Fruit fly (Drosophila melanogaster) whole organism, embryonic: ENCODE measurements around the gene Pgd.

ENCODE experiments used
- ATbp ChIP-seq: fragments of 200-800 bp; sonication (Bioruptor generic); optimal IDR thresholded peaks from 2 replicates; lab custom pipeline; 2017; ENCODE audit warnings: missing biosample characterization, mild to moderate bottlenecking, missing genetic modification characterization, missing genetic modification reagents
- Aef1 ChIP-seq: fragments of 200-800 bp; sonication (Bioruptor generic); IDR thresholded peaks from 3 replicates; pipeline ENCODE4 v1.3.6; 2022; ENCODE audit warnings: missing biosample characterization, missing genetic modification characterization
- B-H1 ChIP-seq: fragments of 200-800 bp; sonication (Bioruptor generic); IDR thresholded peaks from 3 replicates; pipeline ENCODE4 v1.3.6; 2022; ENCODE audit warnings: missing biosample characterization, missing genetic modification characterization
- C15 ChIP-seq: fragments of 200-800 bp; sonication (Bioruptor generic); IDR thresholded peaks from 3 replicates; pipeline ENCODE4 v1.3.6; 2022; ENCODE audit warnings: missing biosample characterization, missing genetic modification characterization
- CG10147 ChIP-seq: fragments of 200-800 bp; sonication (Bioruptor generic); optimal IDR thresholded peaks from 2 replicates; lab custom pipeline; 2019; ENCODE audit warnings: missing biosample characterization, mild to moderate bottlenecking, missing genetic modification characterization, moderate library complexity
- CG10267 ChIP-seq: fragments of 200-800 bp; sonication (Bioruptor generic); optimal IDR thresholded peaks from 2 replicates; lab custom pipeline; 2018; ENCODE audit warnings: missing biosample characterization, mild to moderate bottlenecking, missing genetic modification characterization, moderate library complexity
- CG12071 ChIP-seq: fragments of 200-800 bp; sonication (Bioruptor generic); optimal IDR thresholded peaks from 3 replicates; lab custom pipeline; 2018; ENCODE audit warnings: missing biosample characterization, mild to moderate bottlenecking, missing genetic modification characterization
- CG1233 ChIP-seq: fragments of 200-800 bp; sonication (Bioruptor generic); optimal IDR thresholded peaks from 4 replicates; lab custom pipeline; 2018; ENCODE audit warnings: missing biosample characterization, mild to moderate bottlenecking, missing genetic modification characterization
- CG1647 ChIP-seq: fragments of 200-800 bp; sonication (Bioruptor generic); optimal IDR thresholded peaks from 3 replicates; lab custom pipeline; 2016; ENCODE audit warnings: missing biosample characterization, missing genetic modification characterization
- CG18619 ChIP-seq: fragments of 200-800 bp; sonication (Bioruptor generic); optimal IDR thresholded peaks from 3 replicates; lab custom pipeline; 2017; ENCODE audit warnings: missing biosample characterization, mild to moderate bottlenecking, missing genetic modification characterization
- CG2120 ChIP-seq: fragments of 200-800 bp; sonication (Bioruptor generic); optimal IDR thresholded peaks from 3 replicates; lab custom pipeline; 2016; ENCODE audit warnings: missing biosample characterization, missing genetic modification characterization
- CG2199 ChIP-seq: fragments of 200-800 bp; sonication (Bioruptor generic); IDR thresholded peaks from 3 replicates; pipeline ENCODE4 v1.3.6; 2022; ENCODE audit warnings: missing biosample characterization, missing genetic modification characterization
- CG3281 ChIP-seq: fragments of 200-800 bp; sonication (Bioruptor generic); optimal IDR thresholded peaks from 3 replicates; lab custom pipeline; 2017; ENCODE audit warnings: missing biosample characterization, mild to moderate bottlenecking, missing genetic modification characterization
- CG34422 ChIP-seq: fragments of 200-800 bp; sonication (Bioruptor generic); IDR thresholded peaks from 3 replicates; pipeline ENCODE4 v1.3.6; 2022; ENCODE audit warnings: missing biosample characterization, missing genetic modification characterization
- CG3838 ChIP-seq: fragments of 200-800 bp; sonication (Bioruptor generic); optimal IDR thresholded peaks from 3 replicates; lab custom pipeline; 2016; ENCODE audit warnings: missing biosample characterization, missing genetic modification characterization
- CG3995 ChIP-seq: fragments of 200-800 bp; sonication (Bioruptor generic); optimal IDR thresholded peaks from 3 replicates; lab custom pipeline; 2016; ENCODE audit warnings: missing biosample characterization, missing genetic modification characterization
- CG4730 ChIP-seq: fragments of 200-800 bp; sonication (Bioruptor generic); IDR thresholded peaks from 2 replicates; pipeline ENCODE4 v1.3.6; 2022; ENCODE audit warnings: missing biosample characterization, missing genetic modification characterization
- CG5953 ChIP-seq: fragments of 200-800 bp; sonication (Bioruptor generic); IDR thresholded peaks from 2 replicates; pipeline ENCODE4 v1.3.6; 2022; ENCODE audit warnings: missing biosample characterization, missing genetic modification characterization
- CG6689 ChIP-seq: fragments of 200-800 bp; sonication (Bioruptor generic); IDR thresholded peaks from 2 replicates; pipeline ENCODE4 v1.3.6; 2022; ENCODE audit warnings: missing biosample characterization, missing genetic modification characterization
- CG7745 ChIP-seq: fragments of 200-800 bp; sonication (Bioruptor generic); optimal IDR thresholded peaks from 2 replicates; lab custom pipeline; 2018; ENCODE audit warnings: missing biosample characterization, mild to moderate bottlenecking, missing genetic modification characterization, moderate library complexity
- CG7928 ChIP-seq: fragments of 200-800 bp; sonication (Bioruptor generic); optimal IDR thresholded peaks from 2 replicates; lab custom pipeline; 2017; ENCODE audit warnings: missing biosample characterization, mild to moderate bottlenecking, missing genetic modification characterization
- CG8281 ChIP-seq: fragments of 200-800 bp; sonication (Bioruptor generic); optimal IDR thresholded peaks from 2 replicates; lab custom pipeline; 2018; ENCODE audit warnings: missing biosample characterization, mild to moderate bottlenecking, missing genetic modification characterization, moderate library complexity
- CG8388 ChIP-seq: fragments of 200-800 bp; sonication (Bioruptor generic); optimal IDR thresholded peaks from 2 replicates; lab custom pipeline; 2019; ENCODE audit warnings: missing biosample characterization, mild to moderate bottlenecking, missing genetic modification characterization, moderate library complexity
- CG9932 ChIP-seq: fragments of 200-800 bp; sonication (Bioruptor generic); IDR thresholded peaks from 2 replicates; pipeline ENCODE4 v1.3.6; 2022; ENCODE audit warnings: missing biosample characterization, missing genetic modification characterization
- Camta ChIP-seq: fragments of 200-800 bp; sonication (Bioruptor generic); optimal IDR thresholded peaks from 2 replicates; lab custom pipeline; 2016; ENCODE audit warnings: missing biosample characterization, missing genetic modification characterization
- Ets65A ChIP-seq: fragments of 200-800 bp; sonication (Bioruptor generic); peaks from one replicate; lab custom pipeline; 2016; ENCODE audit warnings: missing biosample characterization, missing genetic modification characterization
- Fer3 ChIP-seq: fragments of 200-800 bp; sonication (Bioruptor generic); optimal IDR thresholded peaks from 2 replicates; lab custom pipeline; 2018; ENCODE audit warnings: missing biosample characterization, mild to moderate bottlenecking, missing genetic modification characterization, moderate library complexity
- Jarid2 ChIP-seq: fragments of 200-800 bp; sonication (Bioruptor generic); optimal IDR thresholded peaks from 3 replicates; lab custom pipeline; 2017; ENCODE audit warnings: mild to moderate bottlenecking, missing biosample characterization, missing genetic modification reagents, missing genetic modification characterization
- MESR4 ChIP-seq: fragments of 200-800 bp; sonication (Bioruptor generic); optimal IDR thresholded peaks from 2 replicates; lab custom pipeline; 2018; ENCODE audit warnings: missing biosample characterization, mild to moderate bottlenecking, missing genetic modification characterization, moderate library complexity
- Myb ChIP-seq: fragments of 200-800 bp; sonication (Bioruptor generic); optimal IDR thresholded peaks from 2 replicates; lab custom pipeline; 2016; ENCODE audit warnings: missing biosample characterization, missing genetic modification characterization
- Oaz ChIP-seq: fragments of 200-800 bp; sonication (Bioruptor generic); IDR thresholded peaks from 2 replicates; pipeline ENCODE4 v1.3.6; 2022; ENCODE audit warnings: missing biosample characterization, missing genetic modification characterization
- bab2 ChIP-seq: fragments of 200-800 bp; sonication (Bioruptor generic); optimal IDR thresholded peaks from 2 replicates; lab custom pipeline; 2016; ENCODE audit warnings: missing biosample characterization, missing genetic modification characterization
- br ChIP-seq: fragments of >200 bp; optimal IDR thresholded peaks from 2 replicates; lab custom pipeline; 2017
- dysf ChIP-seq: fragments of 200-800 bp; sonication (Bioruptor generic); IDR thresholded peaks from 3 replicates; pipeline ENCODE4 v1.3.6; 2022; ENCODE audit warnings: missing biosample characterization, missing genetic modification characterization
- ems ChIP-seq: fragments of 200-800 bp; sonication (Bioruptor generic); optimal IDR thresholded peaks from 3 replicates; lab custom pipeline; 2016; ENCODE audit warnings: missing biosample characterization, missing genetic modification characterization
- en ChIP-seq: fragments of 200-800 bp; sonication (Bioruptor generic); optimal IDR thresholded peaks from 2 replicates; lab custom pipeline; 2016; ENCODE audit warnings: missing biosample characterization, missing genetic modification characterization
- ewg ChIP-seq: fragments of 200-800 bp; sonication (Bioruptor generic); optimal IDR thresholded peaks from 3 replicates; lab custom pipeline; 2017; ENCODE audit warnings: mild to moderate bottlenecking, missing biosample characterization, missing genetic modification reagents, missing genetic modification characterization
- gfzf ChIP-seq: fragments of 200-800 bp; sonication (Bioruptor generic); optimal IDR thresholded peaks from 2 replicates; lab custom pipeline; 2016; ENCODE audit warnings: missing biosample characterization, mild to moderate bottlenecking, missing genetic modification characterization, moderate library complexity
- hbn ChIP-seq: fragments of 200-800 bp; sonication (Bioruptor generic); IDR thresholded peaks from 2 replicates; pipeline ENCODE4 v1.3.6; 2022; ENCODE audit warnings: missing biosample characterization, missing genetic modification characterization; ENCODE audit not compliant: partially characterized antibody
- lbe ChIP-seq: fragments of 200-800 bp; sonication (Bioruptor generic); optimal IDR thresholded peaks from 2 replicates; lab custom pipeline; 2016; ENCODE audit warnings: missing biosample characterization, mild to moderate bottlenecking, missing genetic modification characterization
- nau ChIP-seq: fragments of 200-800 bp; sonication (Bioruptor generic); optimal IDR thresholded peaks from 3 replicates; lab custom pipeline; 2017; ENCODE audit warnings: missing biosample characterization, mild to moderate bottlenecking, missing genetic modification characterization, missing genetic modification reagents
- pnt ChIP-seq: fragments of 200-800 bp; sonication (Bioruptor generic); optimal IDR thresholded peaks from 3 replicates; lab custom pipeline; 2016; ENCODE audit warnings: missing biosample characterization, missing genetic modification characterization
- pzg ChIP-seq: fragments of 200-800 bp; sonication (Bioruptor generic); optimal IDR thresholded peaks from 3 replicates; lab custom pipeline; 2018; ENCODE audit warnings: missing biosample characterization, mild to moderate bottlenecking, missing genetic modification characterization, moderate library complexity
- repo ChIP-seq: fragments of 200-800 bp; sonication (Bioruptor generic); optimal IDR thresholded peaks from 2 replicates; lab custom pipeline; 2016; ENCODE audit warnings: missing biosample characterization, missing genetic modification characterization
- sr ChIP-seq: fragments of 200-800 bp; sonication (Bioruptor generic); IDR thresholded peaks from 3 replicates; pipeline ENCODE4 v1.3.6; 2022; ENCODE audit warnings: missing biosample characterization, missing genetic modification characterization
- tgo ChIP-seq: fragments of 200-800 bp; sonication (Bioruptor generic); IDR thresholded peaks from 3 replicates; pipeline ENCODE4 v1.3.6; 2022; ENCODE audit warnings: missing biosample characterization, missing genetic modification characterization
- tup ChIP-seq: fragments of 200-800 bp; sonication (Bioruptor generic); optimal IDR thresholded peaks from 2 replicates; lab custom pipeline; 2016; ENCODE audit warnings: missing biosample characterization, mild to moderate bottlenecking, missing genetic modification characterization, moderate library complexity
- usp ChIP-seq: fragments of >200 bp; optimal IDR thresholded peaks from 2 replicates; lab custom pipeline; 2017; ENCODE audit warnings: missing biosample characterization, missing genetic modification characterization
- z ChIP-seq: fragments of 200-800 bp; sonication (Bioruptor generic); IDR thresholded peaks from 3 replicates; pipeline ENCODE4 v1.3.6; 2022; ENCODE audit warnings: missing biosample characterization, missing genetic modification characterization
- zen2 ChIP-seq: fragments of 200-800 bp; sonication (Bioruptor generic); IDR thresholded peaks from 3 replicates; pipeline ENCODE4 v1.3.6; 2022; ENCODE audit warnings: missing biosample characterization, missing genetic modification characterization; ENCODE audit not compliant: partially characterized antibody

Pgd gene

dm6 chrX:2123965-2124688 is 20.8 kb upstream of the Pgd start (continued):
- TF ChIP-seq tgo (GFP tag; lab: Robert Waterston, UW), result peak; percentile 89
- peak; percentile 94 for TF ChIP-seq Fer3
- TF ChIP-seq CG2120 (GFP tag; lab: Kevin White, UChicago), result peak; percentile 86
- TF ChIP-seq ems (GFP tag; lab: Kevin White, UChicago), result peak; percentile 84
- peak; percentile 99 for TF ChIP-seq CG3281
- peak; percentile 79; the same call in 2 of the 3 replicates for TF ChIP-seq CG2199 (GFP tag; lab: Robert Waterston, UW)
- TF ChIP-seq pnt (GFP tag; lab: Kevin White, UChicago), result peak; percentile 86
- TF ChIP-seq Camta, result peak; percentile 76
- TF ChIP-seq zen2 (GFP tag; lab: Robert Waterston, UW), result no peak
- TF ChIP-seq CG8281 (tag; lab: Kevin White, UChicago), result peak; percentile 91
- peak; percentile 57 for TF ChIP-seq CG3838 (GFP tag; lab: Kevin White, UChicago)
- TF ChIP-seq CG10147 (GFP tag; lab: Kevin White, UChicago), result peak; percentile 98
- TF ChIP-seq usp (GFP tag; lab: Kevin White, UChicago), result no peak
- peak; percentile 96 for TF ChIP-seq CG8388 (GFP tag; lab: Kevin White, UChicago)
- TF ChIP-seq ewg (GFP tag; lab: Kevin White, UChicago), result peak; percentile 94
- TF ChIP-seq CG10267 (tag; lab: Kevin White, UChicago), result peak; percentile 96
- TF ChIP-seq CG3995 (GFP tag; lab: Kevin White, UChicago), result peak; percentile 48
- peak; percentile 63 for TF ChIP-seq lbe (GFP tag; lab: Kevin White, UChicago)
- peak; percentile 83 for TF ChIP-seq Jarid2 (GFP tag; lab: Kevin White, UChicago)
- peak; percentile 68 for TF ChIP-seq CG7928 (GFP tag; lab: Kevin White, UChicago)
- peak; percentile 92 for TF ChIP-seq Aef1 (GFP tag; lab: Robert Waterston, UW)
- peak; percentile 22; the same call in 1 of the 3 replicates for TF ChIP-seq sr (GFP tag; lab: Robert Waterston, UW)
- peak; percentile 77; the same call in 2 of the 3 replicates for TF ChIP-seq C15 (GFP tag; lab: Robert Waterston, UW)
- TF ChIP-seq CG6689 (GFP tag; lab: Robert Waterston, UW), result peak; percentile 96
- TF ChIP-seq CG7745, result peak; percentile 8
- TF ChIP-seq br (lab: Kevin White, UChicago), result no peak
- TF ChIP-seq CG5953 (GFP tag; lab: Robert Waterston, UW), result peak; percentile 81
- peak; percentile 83 for TF ChIP-seq CG4730 (GFP tag; lab: Robert Waterston, UW)
- peak; percentile 89; the same call in 2 of the 3 replicates for TF ChIP-seq CG34422 (GFP tag; lab: Robert Waterston, UW)
- TF ChIP-seq CG1233 (GFP tag; lab: Kevin White, UChicago), result peak; percentile 98
- TF ChIP-seq repo (GFP tag; lab: Kevin White, UChicago), result peak; percentile 67
- TF ChIP-seq pzg (GFP tag; lab: Kevin White, UChicago), result no peak
- peak; percentile 72 for TF ChIP-seq Oaz (GFP tag; lab: Robert Waterston, UW)
- TF ChIP-seq tup, result peak; percentile 91
- TF ChIP-seq Myb (GFP tag; lab: Kevin White, UChicago), result peak; percentile 48
- TF ChIP-seq B-H1 (GFP tag; lab: Robert Waterston, UW), result peak; percentile 87
- no peak for TF ChIP-seq gfzf (GFP tag; lab: Kevin White, UChicago)
- no peak for TF ChIP-seq hbn (GFP tag; lab: Robert Waterston, UW)
- peak; percentile 69 for TF ChIP-seq nau (GFP tag; lab: Kevin White, UChicago)
- TF ChIP-seq CG18619, result peak; percentile 99
- peak; percentile 94 for TF ChIP-seq Ets65A (GFP tag; lab: Kevin White, UChicago)
- TF ChIP-seq CG12071 (GFP tag; lab: Kevin White, UChicago), result peak; percentile 83
- peak; percentile 92 for TF ChIP-seq CG9932 (GFP tag; lab: Robert Waterston, UW)
- peak; percentile 40 for TF ChIP-seq en (GFP tag; lab: Kevin White, UChicago)
- TF ChIP-seq MESR4 (GFP tag; lab: Kevin White, UChicago), result no peak
- peak; percentile 60 for TF ChIP-seq CG1647 (GFP tag; lab: Kevin White, UChicago)
- TF ChIP-seq dysf (GFP tag; lab: Robert Waterston, UW), result peak; percentile 96
- TF ChIP-seq ATbp, result peak; percentile 95
- TF ChIP-seq bab2, result peak; percentile 82
- no peak for TF ChIP-seq z (GFP tag; lab: Robert Waterston, UW)
